Fruit fly (Drosophila melanogaster): Measurements from ENCODE around the gene CG5011.

Gene CG5011

dm6 chr2L:1185642-1186497 is 14.6 kb upstream of the CG5011 start, which contains the start of gene CG5001 (continued):
- peak; percentile 94 for TF ChIP-seq Fer3 (tag; optimal IDR thresholded peaks at IDR 0.05)
- TF ChIP-seq her (GFP tag; optimal IDR thresholded peaks at IDR 0.05) = peak; percentile 33
- TF ChIP-seq ind (GFP tag; optimal IDR thresholded peaks at IDR 0.05) = peak; percentile 87
- TF ChIP-seq cwo (GFP tag; optimal IDR thresholded peaks at IDR 0.05) = peak; percentile 76
- TF ChIP-seq Mes4 (GFP tag; optimal IDR thresholded peaks at IDR 0.05) = peak; percentile 58
- no peak for TF ChIP-seq disco-r (GFP tag; optimal IDR thresholded peaks at IDR 0.05)
- TF ChIP-seq jumu (GFP tag; optimal IDR thresholded peaks at IDR 0.05) = peak; percentile 58
- TF ChIP-seq gt (GFP tag; IDR thresholded peaks at IDR 0.05) = peak; percentile 47; the same call in 1 of the 2 replicates
- peak; percentile 58 for TF ChIP-seq CG13287 (GFP tag; IDR thresholded peaks at IDR 0.05; ENCODE audit: partially characterized antibody)
- peak; percentile 80 for TF ChIP-seq CG12071 (GFP tag; optimal IDR thresholded peaks at IDR 0.05)
- TF ChIP-seq p53 (GFP tag; optimal IDR thresholded peaks at IDR 0.05) = no peak
- TF ChIP-seq CG4424 (GFP tag; optimal IDR thresholded peaks at IDR 0.05) = peak; percentile 80
- TF ChIP-seq amos (GFP tag; IDR thresholded peaks at IDR 0.05; ENCODE audit: partially characterized antibody) = peak; percentile 40; the same call in 1 of the 2 replicates
- peak; percentile 72 for TF ChIP-seq gsb (GFP tag; IDR thresholded peaks at IDR 0.05)
- peak; percentile 84 for TF ChIP-seq ttk (GFP tag; IDR thresholded peaks at IDR 0.05)
- TF ChIP-seq CG16863 (GFP tag; optimal IDR thresholded peaks at IDR 0.05) = peak; percentile 60
- TF ChIP-seq org-1 (GFP tag; optimal IDR thresholded peaks at IDR 0.05) = peak; percentile 43
- TF ChIP-seq tap (tag; optimal IDR thresholded peaks at IDR 0.05) = peak; percentile 91
- TF ChIP-seq tin (GFP tag; optimal IDR thresholded peaks at IDR 0.05) = peak; percentile 79
- no peak for TF ChIP-seq ab (GFP tag; optimal IDR thresholded peaks at IDR 0.05)
- no peak for TF ChIP-seq zen2 (GFP tag; IDR thresholded peaks at IDR 0.05; ENCODE audit: partially characterized antibody)
- TF ChIP-seq sob (GFP tag; IDR thresholded peaks at IDR 0.05) = peak; percentile 88
- TF ChIP-seq Dfd (GFP tag; optimal IDR thresholded peaks at IDR 0.05) = peak in 1 of 2 experiments; percentile 48
- TF ChIP-seq schlank (tag; optimal IDR thresholded peaks at IDR 0.05) = peak; percentile 25
- peak; percentile 69 for TF ChIP-seq CrebB (tag; optimal IDR thresholded peaks at IDR 0.05)
- TF ChIP-seq bowl (GFP tag; IDR thresholded peaks at IDR 0.05) = peak; percentile 36; the same call in 1 of the 2 replicates
- peak; percentile 27 for TF ChIP-seq CG12236 (GFP tag; optimal IDR thresholded peaks at IDR 0.05)
- no peak for TF ChIP-seq pros (GFP tag; optimal IDR thresholded peaks at IDR 0.05)
- no peak for TF ChIP-seq Dp (GFP tag; optimal IDR thresholded peaks at IDR 0.05)
- 0 out of 2 replicates have a peak, but pooled peaks have one; percentile 39 for TF ChIP-seq CG10959 (GFP tag; IDR thresholded peaks at IDR 0.05)
- peak; percentile 88 for TF ChIP-seq gsb-n (tag; optimal IDR thresholded peaks at IDR 0.05)
- no peak for TF ChIP-seq Asciz (GFP tag; optimal IDR thresholded peaks at IDR 0.05)
- TF ChIP-seq Dek (tag; optimal IDR thresholded peaks at IDR 0.05) = peak; percentile 86
- TF ChIP-seq NfI (GFP tag; optimal IDR thresholded peaks at IDR 0.05) = peak; percentile 79
- peak; percentile 58 for TF ChIP-seq zfh2 (GFP tag; optimal IDR thresholded peaks at IDR 0.05)
- 0 out of 2 replicates have a peak, but pooled peaks have one; percentile 12 for TF ChIP-seq Scr (GFP tag; IDR thresholded peaks at IDR 0.05; ENCODE audit: partially characterized antibody)
- peak; percentile 81 for TF ChIP-seq H2.0 (GFP tag; IDR thresholded peaks at IDR 0.05)
- TF ChIP-seq fru (optimal IDR thresholded peaks at IDR 0.05) = no peak
- TF ChIP-seq sisA (GFP tag; IDR thresholded peaks at IDR 0.05) = peak; percentile 84
- TF ChIP-seq z (GFP tag; IDR thresholded peaks at IDR 0.05) = no peak
- TF ChIP-seq ATbp (GFP tag; optimal IDR thresholded peaks at IDR 0.05) = peak; percentile 78
- TF ChIP-seq sim (GFP tag; IDR thresholded peaks at IDR 0.05) = peak; percentile 83
- TF ChIP-seq CG6813 (GFP tag; optimal IDR thresholded peaks at IDR 0.05) = peak; percentile 75
- TF ChIP-seq CG13624 (GFP tag; optimal IDR thresholded peaks at IDR 0.05) = peak; percentile 77
- TF ChIP-seq Bgb (GFP tag; IDR thresholded peaks at IDR 0.05; ENCODE audit: partially characterized antibody) = peak; percentile 54
- TF ChIP-seq D19B (GFP tag; optimal IDR thresholded peaks at IDR 0.05) = peak; percentile 98
- no peak for TF ChIP-seq da (GFP tag; optimal IDR thresholded peaks at IDR 0.05)
- peak in 1 of 2 experiments; percentile 85 for TF ChIP-seq Eip74EF (GFP tag; optimal IDR thresholded peaks at IDR 0.05)

All from whole organism, embryonic.